Fruit fly (Drosophila melanogaster) whole organism, prepupa: ENCODE results near the gene CIAPIN1.

Experiments
- Blimp-1 ChIP-seq: fragments of 200-800 bp; sonication (Bioruptor generic); optimal IDR thresholded peaks from 3 replicates; lab custom pipeline; 2017; ENCODE audit warnings: missing biosample characterization, missing genetic modification characterization, mild to moderate bottlenecking, moderate library complexity, missing genetic modification reagents
- CG6808 ChIP-seq: fragments of 200-800 bp; sonication (Bioruptor generic); optimal IDR thresholded peaks from 3 replicates; lab custom pipeline; 2017; ENCODE audit warnings: missing biosample characterization, missing genetic modification characterization, mild to moderate bottlenecking, moderate library complexity, missing genetic modification reagents
- Hr4 ChIP-seq: fragments of 200-800 bp; sonication (Bioruptor generic); optimal IDR thresholded peaks from 3 replicates; lab custom pipeline; 2016; ENCODE audit warnings: missing biosample characterization, missing genetic modification characterization
- Sox14 ChIP-seq: fragments of 200-800 bp; sonication (Bioruptor generic); optimal IDR thresholded peaks from 3 replicates; lab custom pipeline; 2016; ENCODE audit warnings: missing biosample characterization, missing genetic modification characterization
- pdm3 ChIP-seq: fragments of 200-800 bp; sonication (Bioruptor generic); optimal IDR thresholded peaks from 3 replicates; lab custom pipeline; 2016; ENCODE audit warnings: missing biosample characterization, missing genetic modification characterization
- topi ChIP-seq: fragments of 200-800 bp; sonication (Bioruptor generic); optimal IDR thresholded peaks from 3 replicates; lab custom pipeline; 2016; ENCODE audit warnings: missing biosample characterization, missing genetic modification characterization

DNA sequence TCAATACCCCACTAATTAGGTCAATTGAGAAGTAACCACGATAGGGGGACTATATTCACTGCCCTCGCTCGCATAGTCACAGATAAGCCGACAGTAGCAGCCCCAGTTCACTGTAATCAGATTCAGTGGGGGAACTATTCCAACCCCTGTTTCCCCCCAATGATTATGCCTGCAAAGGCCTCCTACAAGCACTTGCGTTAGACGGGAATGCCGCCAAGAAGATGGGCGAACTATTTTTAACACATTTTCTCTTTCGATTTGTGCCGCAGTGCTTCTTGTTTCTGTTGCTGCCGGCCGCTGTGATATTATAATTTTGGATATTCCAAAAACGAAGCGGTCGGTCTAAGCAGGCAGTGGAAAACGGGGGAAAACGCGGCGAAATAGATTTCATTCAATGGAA is 27.0 kb upstream of the CIAPIN1 start:
- TF ChIP-seq pdm3 (GFP tag; lab: Kevin White, UChicago) (no peak), CG6808 (no peak), Blimp-1 (GFP tag; lab: Kevin White, UChicago) (no peak), Sox14 (GFP tag; lab: Kevin White, UChicago) (no peak), Hr4 (GFP tag; lab: Kevin White, UChicago) (no peak), topi (GFP tag; lab: Kevin White, UChicago) (no peak)
